Worm (Caenorhabditis elegans) whole organism, L3 larva: ENCODE data around the gene F43D2.6.

Experiments used
- fkh-10 ChIP-seq: sonication (generic microtip); optimal IDR thresholded peaks from 2 replicates; lab custom pipeline; 2017; ENCODE audit warnings: missing biosample characterization, missing genetic modification reagents, missing genetic modification characterization
- jun-1 ChIP-seq: fragments of 150-350 bp; optimal IDR thresholded peaks from 2 replicates; lab custom pipeline; 2014; ENCODE audit warnings: missing biosample characterization, missing genetic modification reagents, missing genetic modification characterization
- lin-39 ChIP-seq: fragments of 150-350 bp; optimal IDR thresholded peaks from 2 replicates; lab custom pipeline; 2018; ENCODE audit warnings: missing biosample characterization, missing genetic modification reagents, missing genetic modification characterization
- lsy-12 ChIP-seq: sonication (generic microtip); optimal IDR thresholded peaks from 2 replicates; lab custom pipeline; 2016; ENCODE audit warnings: mild to moderate bottlenecking, missing genetic modification characterization, missing compliant biosample characterization
- snpc-4 ChIP-seq: fragments of 150-350 bp; optimal IDR thresholded peaks from 2 replicates; lab custom pipeline; 2014; ENCODE audit warnings: missing biosample characterization, missing genetic modification characterization
- unc-62 ChIP-seq: fragments of 150-350 bp; sonication (generic microtip); optimal IDR thresholded peaks from 4 replicates; lab custom pipeline; 2014; ENCODE audit warnings: missing biosample characterization, missing genetic modification reagents, missing genetic modification characterization
- ztf-11 ChIP-seq: fragments of 150-350 bp; optimal IDR thresholded peaks from 2 replicates; lab custom pipeline; 2014; ENCODE audit warnings: missing biosample characterization, missing genetic modification characterization

DNA sequence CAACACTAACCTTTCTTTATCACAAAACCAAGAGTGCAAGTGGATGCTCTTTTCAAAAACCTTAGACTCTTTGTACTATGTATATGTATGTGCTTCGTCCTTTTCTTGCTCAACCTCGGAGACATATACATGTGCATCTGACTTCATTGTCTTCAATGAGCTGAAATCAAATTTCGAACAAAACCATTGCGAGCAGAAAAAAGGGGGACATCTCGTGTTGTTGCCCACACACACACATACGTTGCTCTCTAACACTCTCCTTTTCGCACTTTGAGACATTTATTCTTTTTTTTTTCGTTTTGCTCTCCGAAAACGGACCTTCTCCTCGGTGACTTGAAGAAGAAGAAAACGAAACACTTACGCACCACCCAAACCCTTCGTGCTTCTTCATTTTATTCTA lies 14.7 kb downstream of the F43D2.6 start:
- TF ChIP-seq ztf-11 (tag; lab: Kevin White, UChicago) (no peak), lin-39 (tag; lab: Kevin White, UChicago) (no peak), snpc-4 (tag; lab: Kevin White, UChicago) (no peak), unc-62 (no peak), fkh-10 (GFP tag; lab: Kevin White, UChicago) (peak; percentile 26), jun-1 (tag; lab: Kevin White, UChicago) (no peak), lsy-12 (tag; lab: Kevin White, UChicago) (no peak)
